Worm (Caenorhabditis elegans): Measurements from ENCODE around the gene F13E9.15.

Gene F13E9.15

ce11 chrIV:10904282-10904681 lies 14.6 kb upstream of the F13E9.15 start, which contains the start of gene ZK596.3:
Gene ZK596.3, minus strand, starts transcription at chrIV:10904382.
- no peak for TF ChIP-seq let-526 (GFP tag; IDR thresholded peaks at IDR 0.05)
- TF ChIP-seq egl-18 (GFP tag; IDR thresholded peaks at IDR 0.05), result no peak
- TF ChIP-seq Y53F4B.3 (GFP tag; IDR thresholded peaks at IDR 0.05), result no peak
- no peak for TF ChIP-seq hrde-1 (tag; optimal IDR thresholded peaks at IDR 0.05; ENCODE audit: borderline replicate concordance)
- no peak for TF ChIP-seq tbx-9 (tag; optimal IDR thresholded peaks at IDR 0.05; ENCODE audit: borderline replicate concordance)
- no peak for TF ChIP-seq ceh-100 (GFP tag; IDR thresholded peaks at IDR 0.05)
- no peak for TF ChIP-seq egl-44 (GFP tag; IDR thresholded peaks at IDR 0.05)
- no peak for TF ChIP-seq lag-1 (GFP tag; IDR thresholded peaks at IDR 0.05)
- TF ChIP-seq attf-6 (GFP tag; IDR thresholded peaks at IDR 0.05), result no peak
- TF ChIP-seq Y67H2A.10 (GFP tag; conservative IDR thresholded peaks at IDR 0.05), result no peak
- TF ChIP-seq ceh-58 (GFP tag; IDR thresholded peaks at IDR 0.05), result no peak
- TF ChIP-seq rcor-1 (GFP tag; IDR thresholded peaks at IDR 0.05), result no peak
- no peak for TF ChIP-seq lin-35 (GFP tag; optimal IDR thresholded peaks at IDR 0.05)
- no peak for TF ChIP-seq snpc-1.3 (tag; optimal IDR thresholded peaks at IDR 0.05; ENCODE audit: insufficient read depth)

- TF ChIP-seq B0019.2 (GFP tag; conservative IDR thresholded peaks at IDR 0.05) (no peak), Y67H2A.10 (GFP tag; conservative IDR thresholded peaks at IDR 0.05) (no peak), F10E7.11 (tag; optimal IDR thresholded peaks at IDR 0.05) (no peak), tbx-9 (tag; optimal IDR thresholded peaks at IDR 0.05; ENCODE audit: borderline replicate concordance) (no peak), sea-2 (GFP tag; IDR thresholded peaks at IDR 0.05) (no peak), mxl-1 (tag; optimal IDR thresholded peaks at IDR 0.05) (no peak), rpc-1 (optimal IDR thresholded peaks at IDR 0.05) (no peak), rpc-1 (tag; optimal IDR thresholded peaks at IDR 0.05) (no peak), tbp1 (GFP tag; optimal IDR thresholded peaks at IDR 0.05) (no peak), madf-6 (GFP tag; IDR thresholded peaks at IDR 0.05) (no peak), F37B4.10 (GFP tag; IDR thresholded peaks at IDR 0.05) (no peak), F49E8.2 (tag; optimal IDR thresholded peaks at IDR 0.05; ENCODE audit: insufficient read depth) (no peak)
These were observed 12.8 kb upstream of the F13E9.15 start for ce11 chrIV:10902476-10902875.

- TF ChIP-seq Y67H2A.10 (GFP tag; conservative IDR thresholded peaks at IDR 0.05) (no peak), tbx-9 (tag; optimal IDR thresholded peaks at IDR 0.05; ENCODE audit: borderline replicate concordance) (no peak), C06A6.2 (GFP tag; conservative IDR thresholded peaks at IDR 0.05) (no peak), xnd-1 (tag; optimal IDR thresholded peaks at IDR 0.05) (no peak), egl-18 (GFP tag; IDR thresholded peaks at IDR 0.05) (no peak), snpc-1.1 (tag; optimal IDR thresholded peaks at IDR 0.05; ENCODE audit: insufficient read depth) (no peak), bed-1 (GFP tag; IDR thresholded peaks at IDR 0.05) (no peak), T07F8.4 (tag; optimal IDR thresholded peaks at IDR 0.05) (no peak), zfh-2 (GFP tag; conservative IDR thresholded peaks at IDR 0.05) (no peak), F33H1.4 (GFP tag; IDR thresholded peaks at IDR 0.05) (no peak), hmg-20 (GFP tag; IDR thresholded peaks at IDR 0.05) (no peak), F10E7.11 (tag; optimal IDR thresholded peaks at IDR 0.05) (no peak), sea-2 (GFP tag; IDR thresholded peaks at IDR 0.05) (no peak), lin-35 (GFP tag; optimal IDR thresholded peaks at IDR 0.05) (no peak), him-1 (tag; optimal IDR thresholded peaks at IDR 0.05) (no peak), T26A5.8 (tag; optimal IDR thresholded peaks at IDR 0.05) (no peak), pbrm-1 (GFP tag; IDR thresholded peaks at IDR 0.05) (no peak)
These were observed 10.4 kb upstream of the F13E9.15 start, which contains the start of gene srlf-30 for ce11 chrIV:10900083-10900482. Gene srlf-30, plus strand, starts transcription at chrIV:10900383.
